Fruit fly (Drosophila melanogaster) whole organism, embryonic: ENCODE results near the gene RpS3.

Source experiments
- ATbp ChIP-seq: fragments of 200-800 bp; sonication (Bioruptor generic); optimal IDR thresholded peaks from 2 replicates; lab custom pipeline; 2017; ENCODE audit warnings: missing biosample characterization, mild to moderate bottlenecking, missing genetic modification characterization, missing genetic modification reagents
- Abd-B ChIP-seq: fragments of 200-800 bp; sonication (Bioruptor generic); optimal IDR thresholded peaks from 2 replicates; lab custom pipeline; 2018; ENCODE audit warnings: missing biosample characterization, mild to moderate bottlenecking, missing genetic modification characterization, moderate library complexity
- Asciz ChIP-seq: fragments of 200-800 bp; sonication (Bioruptor generic); optimal IDR thresholded peaks from 2 replicates; lab custom pipeline; 2017; ENCODE audit warnings: missing biosample characterization, mild to moderate bottlenecking, missing genetic modification characterization, missing genetic modification reagents
- B-H1 ChIP-seq: fragments of 200-800 bp; sonication (Bioruptor generic); IDR thresholded peaks from 3 replicates; pipeline ENCODE4 v1.3.6; 2022; ENCODE audit warnings: missing biosample characterization, missing genetic modification characterization
- CG12659 ChIP-seq: fragments of 200-800 bp; sonication (Bioruptor generic); optimal IDR thresholded peaks from 3 replicates; lab custom pipeline; 2017; ENCODE audit warnings: mild to moderate bottlenecking, missing biosample characterization, missing genetic modification reagents, missing genetic modification characterization
- CG12942 ChIP-seq: fragments of 200-800 bp; sonication (Bioruptor generic); optimal IDR thresholded peaks from 3 replicates; lab custom pipeline; 2016; ENCODE audit warnings: missing biosample characterization, missing genetic modification characterization
- CG14710 ChIP-seq: fragments of 200-800 bp; sonication (Bioruptor generic); optimal IDR thresholded peaks from 3 replicates; lab custom pipeline; 2019; ENCODE audit warnings: missing biosample characterization, mild to moderate bottlenecking, missing genetic modification characterization, moderate library complexity
- CG17361 ChIP-seq: fragments of 200-800 bp; sonication (Bioruptor generic); IDR thresholded peaks from 3 replicates; pipeline ENCODE4 v1.3.6; 2022; ENCODE audit warnings: missing biosample characterization, missing genetic modification characterization
- CG18262 ChIP-seq: fragments of 200-800 bp; optimal IDR thresholded peaks from 3 replicates; lab custom pipeline; 2019; ENCODE audit warnings: missing biosample characterization, mild to moderate bottlenecking, missing genetic modification characterization, moderate library complexity
- CG18599 ChIP-seq: fragments of 200-800 bp; sonication (Bioruptor generic); optimal IDR thresholded peaks from 3 replicates; lab custom pipeline; 2017; ENCODE audit warnings: missing biosample characterization, missing genetic modification characterization, mild to moderate bottlenecking, moderate library complexity, missing genetic modification reagents
- CG31365 ChIP-seq: fragments of 200-800 bp; sonication (Bioruptor generic); optimal IDR thresholded peaks from 2 replicates; lab custom pipeline; 2018; ENCODE audit warnings: missing biosample characterization, mild to moderate bottlenecking, missing genetic modification characterization
- CG31388 ChIP-seq: fragments of 200-800 bp; sonication (Bioruptor generic); optimal IDR thresholded peaks from 2 replicates; lab custom pipeline; 2016; ENCODE audit warnings: missing biosample characterization, missing genetic modification characterization
- CG31441 ChIP-seq: fragments of 200-800 bp; sonication (Bioruptor generic); IDR thresholded peaks from 2 replicates; pipeline ENCODE4 v1.3.6; 2022; ENCODE audit warnings: missing biosample characterization, missing genetic modification characterization
- CG5180 ChIP-seq: fragments of 200-800 bp; sonication (Bioruptor generic); optimal IDR thresholded peaks from 3 replicates; lab custom pipeline; 2017; ENCODE audit warnings: missing biosample characterization, missing genetic modification characterization, mild to moderate bottlenecking, moderate library complexity, missing genetic modification reagents
- CG7928 ChIP-seq: fragments of 200-800 bp; sonication (Bioruptor generic); optimal IDR thresholded peaks from 2 replicates; lab custom pipeline; 2017; ENCODE audit warnings: missing biosample characterization, mild to moderate bottlenecking, missing genetic modification characterization
- CG8290 ChIP-seq, 3 experiments: fragments of 200-800 bp; sonication (Bioruptor generic); optimal IDR thresholded peaks; 2 replicates each; lab custom pipeline; 2016 to 2019; ENCODE audit warnings: missing biosample characterization in 3 of 3, missing genetic modification characterization in 3 of 3, mild to moderate bottlenecking in 2 of 3, moderate library complexity in 1 of 3
- CG8478 ChIP-seq: fragments of >200 bp; optimal IDR thresholded peaks from 2 replicates; lab custom pipeline; 2018
- CG9215 ChIP-seq: fragments of 200-800 bp; sonication (Bioruptor generic); IDR thresholded peaks from 2 replicates; pipeline ENCODE4 v1.3.6; 2022; ENCODE audit warnings: missing biosample characterization, missing genetic modification characterization
- CG9437 ChIP-seq: fragments of 200-800 bp; sonication (Bioruptor generic); optimal IDR thresholded peaks from 2 replicates; lab custom pipeline; 2018; ENCODE audit warnings: missing biosample characterization, mild to moderate bottlenecking, missing genetic modification characterization
- CHES-1-like ChIP-seq: fragments of 200-800 bp; sonication (Bioruptor generic); optimal IDR thresholded peaks from 2 replicates; lab custom pipeline; 2016; ENCODE audit warnings: missing biosample characterization, missing genetic modification characterization
- Camta ChIP-seq: fragments of 200-800 bp; sonication (Bioruptor generic); optimal IDR thresholded peaks from 2 replicates; lab custom pipeline; 2016; ENCODE audit warnings: missing biosample characterization, missing genetic modification characterization
- D ChIP-seq, 2 experiments: fragments of 200-800 bp in 1 of 2; fragments of >200 bp in 1 of 2; sonication (Bioruptor generic) in 1 of 2; optimal IDR thresholded peaks; 2 replicates in 1 of 2; 3 replicates in 1 of 2; lab custom pipeline; 2017; ENCODE audit warnings: mild to moderate bottlenecking in 1 of 2, missing biosample characterization in 1 of 2, missing genetic modification characterization in 1 of 2, missing genetic modification reagents in 1 of 2
- ERR ChIP-seq: fragments of 200-800 bp; sonication (Bioruptor generic); optimal IDR thresholded peaks from 2 replicates; lab custom pipeline; 2016; ENCODE audit warnings: missing biosample characterization, missing genetic modification characterization
- Eip74EF ChIP-seq, 2 experiments: fragments of 200-800 bp in 1 of 2; fragments of >200 bp in 1 of 2; sonication (Bioruptor generic) in 1 of 2; optimal IDR thresholded peaks; 2 replicates each; lab custom pipeline; 2017 to 2019; ENCODE audit warnings: missing biosample characterization in 2 of 2, missing genetic modification characterization in 2 of 2, mild to moderate bottlenecking in 1 of 2, moderate library complexity in 1 of 2
- HmgZ ChIP-seq: fragments of 200-800 bp; sonication (Bioruptor generic); optimal IDR thresholded peaks from 2 replicates; lab custom pipeline; 2018; ENCODE audit warnings: missing biosample characterization, mild to moderate bottlenecking, missing genetic modification characterization
- Hmr ChIP-seq: fragments of 200-800 bp; sonication (Bioruptor generic); optimal IDR thresholded peaks from 3 replicates; lab custom pipeline; 2017; ENCODE audit warnings: mild to moderate bottlenecking, missing biosample characterization, missing genetic modification reagents, missing genetic modification characterization
- Lim3 ChIP-seq: fragments of 200-800 bp; sonication (Bioruptor generic); IDR thresholded peaks from 2 replicates; pipeline ENCODE4 v1.3.6; 2022; ENCODE audit warnings: missing biosample characterization, missing genetic modification characterization
- Mad ChIP-seq: fragments of 200-800 bp; sonication (Bioruptor generic); optimal IDR thresholded peaks from 2 replicates; lab custom pipeline; 2016; ENCODE audit warnings: missing biosample characterization, missing genetic modification characterization
- Mrtf ChIP-seq: fragments of 200-800 bp; sonication (Bioruptor generic); IDR thresholded peaks from 3 replicates; pipeline ENCODE4 v1.3.6; 2022; ENCODE audit warnings: missing biosample characterization, missing genetic modification characterization
- Myb ChIP-seq: fragments of 200-800 bp; sonication (Bioruptor generic); optimal IDR thresholded peaks from 2 replicates; lab custom pipeline; 2016; ENCODE audit warnings: missing biosample characterization, missing genetic modification characterization
- Nf-YC ChIP-seq: fragments of 200-800 bp; optimal IDR thresholded peaks from 3 replicates; lab custom pipeline; 2019; ENCODE audit warnings: missing biosample characterization, mild to moderate bottlenecking, missing genetic modification characterization, moderate library complexity
- Sin3A ChIP-seq: fragments of >200 bp; optimal IDR thresholded peaks from 2 replicates; lab custom pipeline; 2018
- Spps ChIP-seq: fragments of 200-800 bp; sonication (Bioruptor generic); optimal IDR thresholded peaks from 2 replicates; lab custom pipeline; 2018; ENCODE audit warnings: missing biosample characterization, mild to moderate bottlenecking, missing genetic modification characterization
- ac ChIP-seq: fragments of 200-800 bp; sonication (Bioruptor generic); optimal IDR thresholded peaks from 3 replicates; lab custom pipeline; 2017; ENCODE audit warnings: missing biosample characterization, mild to moderate bottlenecking, missing genetic modification characterization
- ap ChIP-seq: fragments of 200-800 bp; sonication (Bioruptor generic); IDR thresholded peaks from 2 replicates; pipeline ENCODE4 v1.3.6; 2022; ENCODE audit warnings: missing biosample characterization, missing genetic modification characterization
- bcd ChIP-seq: fragments of 200-800 bp; sonication (Bioruptor generic); optimal IDR thresholded peaks from 2 replicates; lab custom pipeline; 2017; ENCODE audit warnings: missing biosample characterization, mild to moderate bottlenecking, missing genetic modification characterization
- cato ChIP-seq: fragments of 200-800 bp; sonication (Bioruptor generic); optimal IDR thresholded peaks from 2 replicates; lab custom pipeline; 2016; ENCODE audit warnings: missing biosample characterization, missing genetic modification characterization, borderline replicate concordance
- cwo ChIP-seq: fragments of 200-800 bp; sonication (Bioruptor generic); optimal IDR thresholded peaks from 3 replicates; lab custom pipeline; 2017; ENCODE audit warnings: missing biosample characterization, missing genetic modification characterization, mild to moderate bottlenecking, moderate library complexity, missing genetic modification reagents
- fd102C ChIP-seq: fragments of 200-800 bp; sonication (Bioruptor generic); optimal IDR thresholded peaks from 2 replicates; lab custom pipeline; 2018; ENCODE audit warnings: missing biosample characterization, mild to moderate bottlenecking, missing genetic modification characterization, moderate library complexity
- gem ChIP-seq: fragments of 200-800 bp; sonication (Bioruptor generic); optimal IDR thresholded peaks from 2 replicates; lab custom pipeline; 2019; ENCODE audit warnings: missing biosample characterization, mild to moderate bottlenecking, missing genetic modification characterization, moderate library complexity
- hkb ChIP-seq, 2 experiments: fragments of 200-800 bp in 1 of 2; fragments of >200 bp in 1 of 2; sonication (Bioruptor generic) in 1 of 2; IDR thresholded peaks in 1 of 2; optimal IDR thresholded peaks in 1 of 2; 2 replicates each; pipeline versions ENCODE4 v1.3.6 to Lab custom; 2017 to 2022; ENCODE audit warnings: missing biosample characterization in 1 of 2, missing genetic modification characterization in 1 of 2
- hth ChIP-seq: fragments of >200 bp; optimal IDR thresholded peaks from 2 replicates; lab custom pipeline; 2017; ENCODE audit warnings: inconsistent platforms
- org-1 ChIP-seq: fragments of 200-800 bp; sonication (Bioruptor generic); optimal IDR thresholded peaks from 2 replicates; lab custom pipeline; 2017; ENCODE audit warnings: missing biosample characterization, missing genetic modification characterization
- pb ChIP-seq: fragments of 200-800 bp; sonication (Bioruptor generic); optimal IDR thresholded peaks from 3 replicates; lab custom pipeline; 2016; ENCODE audit warnings: missing biosample characterization, missing genetic modification characterization
- rib ChIP-seq: fragments of 200-800 bp; sonication (Bioruptor generic); IDR thresholded peaks from 2 replicates; pipeline ENCODE4 v1.3.6; 2022; ENCODE audit warnings: missing biosample characterization, missing genetic modification characterization
- salm ChIP-seq: fragments of 200-800 bp; sonication (Bioruptor generic); optimal IDR thresholded peaks from 2 replicates; lab custom pipeline; 2018; ENCODE audit warnings: missing biosample characterization, mild to moderate bottlenecking, missing genetic modification characterization
- so ChIP-seq: fragments of 200-800 bp; sonication (Bioruptor generic); IDR thresholded peaks from 3 replicates; pipeline ENCODE4 v1.3.6; 2022; ENCODE audit warnings: missing biosample characterization, missing genetic modification characterization
- wdn ChIP-seq: fragments of 200-800 bp; sonication (Bioruptor generic); IDR thresholded peaks from 2 replicates; pipeline ENCODE4 v1.3.6; 2022; ENCODE audit warnings: missing biosample characterization, missing genetic modification characterization
- zen ChIP-seq: fragments of 200-800 bp; sonication (Bioruptor generic); optimal IDR thresholded peaks from 3 replicates; lab custom pipeline; 2018; ENCODE audit warnings: missing biosample characterization, mild to moderate bottlenecking, missing genetic modification characterization, moderate library complexity

RpS3 gene

dm6 chr3R:23335577-23335976 is 23.0 kb upstream of the RpS3 start (continued):
- TF ChIP-seq CG31441 (peak; percentile 58; the same call in 1 of the 2 replicates), Eip74EF (GFP tag; optimal IDR thresholded peaks at IDR 0.05; lab: Kevin White, UChicago) (peak in 1 of 2 experiments; percentile 60), rib (peak; percentile 57; the same call in 1 of the 2 replicates), CG12942 (GFP tag; lab: Kevin White, UChicago) (no peak), so (peak; percentile 74; the same call in 2 of the 3 replicates), CG8478 (lab: Kevin White, UChicago) (no peak), pb (no peak), CG17361 (GFP tag; lab: Robert Waterston, UW) (peak; percentile 70), Asciz (peak; percentile 71), ERR (GFP tag; lab: Kevin White, UChicago) (peak; percentile 12), CG9437 (GFP tag; lab: Kevin White, UChicago) (peak; percentile 77), CG9215 (GFP tag; lab: Robert Waterston, UW) (peak; percentile 71), salm (tag; lab: Kevin White, UChicago) (peak; percentile 56), B-H1 (GFP tag; lab: Robert Waterston, UW) (peak; percentile 33; the same call in 2 of the 3 replicates), Mrtf (GFP tag; lab: Robert Waterston, UW) (0 out of 3 replicates have a peak, but pooled peaks have one; percentile 49), cwo (peak; percentile 90), CG18599 (GFP tag; lab: Kevin White, UChicago) (peak; percentile 94), CG7928 (GFP tag; lab: Kevin White, UChicago) (peak; percentile 66), Lim3 (GFP tag; lab: Robert Waterston, UW) (no peak), Nf-YC (peak; percentile 64), Camta (GFP tag; lab: Kevin White, UChicago) (no peak), HmgZ (tag; lab: Kevin White, UChicago) (peak; percentile 60), Hmr (GFP tag; lab: Kevin White, UChicago) (peak; percentile 93), Abd-B (GFP tag; lab: Kevin White, UChicago) (peak; percentile 77), CHES-1-like (GFP tag; lab: Kevin White, UChicago) (no peak), CG5180 (GFP tag; lab: Kevin White, UChicago) (peak; percentile 31), CG31388 (GFP tag; lab: Kevin White, UChicago) (peak; percentile 5), fd102C (GFP tag; lab: Kevin White, UChicago) (no peak), hkb (optimal IDR thresholded peaks at IDR 0.05; lab: Kevin White, UChicago) (no peak), hkb (GFP tag; IDR thresholded peaks at IDR 0.05; lab: Robert Waterston, UW) (peak; percentile 61), bcd (GFP tag; lab: Kevin White, UChicago) (peak; percentile 81), CG14710 (tag; lab: Kevin White, UChicago) (peak; percentile 51), cato (GFP tag; lab: Kevin White, UChicago) (peak; percentile 15), CG8290 (GFP tag; optimal IDR thresholded peaks at IDR 0.05; lab: Kevin White, UChicago) (no peak), CG8290 (tag; optimal IDR thresholded peaks at IDR 0.05; lab: Kevin White, UChicago) (peak in 1 of 2 experiments; percentile 47), Mad (no peak), D (optimal IDR thresholded peaks at IDR 0.05; lab: Kevin White, UChicago) (no peak), D (GFP tag; optimal IDR thresholded peaks at IDR 0.05; lab: Kevin White, UChicago) (peak; percentile 62), CG12659 (GFP tag; lab: Kevin White, UChicago) (peak; percentile 86), Spps (no peak), wdn (peak; percentile 68), zen (peak; percentile 14), hth (lab: Kevin White, UChicago) (no peak), CG18262 (tag; lab: Kevin White, UChicago) (peak; percentile 50), ap (GFP tag; lab: Robert Waterston, UW) (no peak), CG31365 (tag; lab: Kevin White, UChicago) (peak; percentile 30), gem (tag; lab: Kevin White, UChicago) (peak; percentile 88), Sin3A (lab: Kevin White, UChicago) (no peak), ac (GFP tag; lab: Kevin White, UChicago) (peak; percentile 12), org-1 (GFP tag; lab: Kevin White, UChicago) (peak; percentile 60), Myb (GFP tag; lab: Kevin White, UChicago) (no peak), ATbp (GFP tag; lab: Kevin White, UChicago) (peak; percentile 42)
